Worm (Caenorhabditis elegans) whole organism, young adult: ENCODE results near the gene C29E4.17.

Experiments used
- B0019.2 ChIP-seq: fragments of 200-800 bp; sonication (Bioruptor generic); conservative IDR thresholded peaks from 2 replicates; pipeline ENCODE4 v1.3.6; 2022; ENCODE audit warnings: missing genetic modification reagents, missing genetic modification characterization, missing compliant biosample characterization
- F23B12.7 ChIP-seq: sonication (generic microtip); optimal IDR thresholded peaks from 2 replicates; lab custom pipeline; 2017; ENCODE audit warnings: missing genetic modification characterization, mild to moderate bottlenecking, missing compliant biosample characterization, antibody characterized with exemption, moderate library complexity; ENCODE audit not compliant: insufficient read depth
- F33H1.4 ChIP-seq: fragments of 200-800 bp; sonication (Bioruptor generic); IDR thresholded peaks from 2 replicates; pipeline ENCODE4 v1.3.6; 2022; ENCODE audit warnings: missing genetic modification reagents, missing genetic modification characterization, missing compliant biosample characterization
- F52B5.7 ChIP-seq: sonication (generic microtip); optimal IDR thresholded peaks from 2 replicates; lab custom pipeline; 2016; ENCODE audit warnings: mild to moderate bottlenecking, missing genetic modification characterization, missing compliant biosample characterization
- F57A8.1 ChIP-seq: fragments of 200-800 bp; sonication (Bioruptor generic); optimal IDR thresholded peaks from 2 replicates; lab custom pipeline; 2018; ENCODE audit warnings: mild to moderate bottlenecking, missing genetic modification characterization, moderate library complexity, missing compliant biosample characterization
- K11D2.4 ChIP-seq: fragments of 200-800 bp; sonication (Bioruptor generic); IDR thresholded peaks from 2 replicates; pipeline ENCODE4 v1.3.6; 2022; ENCODE audit warnings: missing genetic modification reagents, missing genetic modification characterization, missing compliant biosample characterization
- T07F8.4 ChIP-seq: sonication (generic microtip); optimal IDR thresholded peaks from 2 replicates; lab custom pipeline; 2016; ENCODE audit warnings: mild to moderate bottlenecking, missing genetic modification characterization, moderate library complexity, missing compliant biosample characterization
- Y53F4B.3 ChIP-seq: fragments of 200-800 bp; sonication (Bioruptor generic); IDR thresholded peaks from 2 replicates; pipeline ENCODE4 v1.3.6; 2022; ENCODE audit warnings: missing genetic modification reagents, missing genetic modification characterization, missing compliant biosample characterization
- Y56A3A.18 ChIP-seq: fragments of 200-800 bp; sonication (Bioruptor generic); IDR thresholded peaks from 2 replicates; pipeline ENCODE4 v1.3.6; 2022; ENCODE audit warnings: missing genetic modification reagents, missing genetic modification characterization, missing compliant biosample characterization
- Y95B8A.8 ChIP-seq: fragments of 200-800 bp; sonication (Bioruptor generic); IDR thresholded peaks from 2 replicates; pipeline ENCODE4 v1.3.6; 2022; ENCODE audit warnings: missing genetic modification reagents, missing genetic modification characterization, missing compliant biosample characterization
- aptf-2 ChIP-seq: fragments of 200-800 bp; sonication (Bioruptor generic); conservative IDR thresholded peaks from 2 replicates; pipeline ENCODE4 v1.3.6; 2022; ENCODE audit warnings: missing genetic modification reagents, missing genetic modification characterization, missing compliant biosample characterization
- cebp-2 ChIP-seq: fragments of 200-800 bp; sonication (Bioruptor generic); IDR thresholded peaks from 2 replicates; pipeline ENCODE4 v1.3.6; 2022; ENCODE audit warnings: missing genetic modification characterization, missing compliant biosample characterization
- dox-1 ChIP-seq: fragments of 200-800 bp; sonication (Bioruptor generic); IDR thresholded peaks from 2 replicates; pipeline ENCODE4 v1.3.6; 2022; ENCODE audit warnings: missing genetic modification reagents, missing genetic modification characterization, missing compliant biosample characterization
- efl-1 ChIP-seq: fragments of 150-350 bp; optimal IDR thresholded peaks from 2 replicates; lab custom pipeline; 2014; ENCODE audit warnings: missing biosample characterization, missing genetic modification reagents, missing genetic modification characterization
- egl-18 ChIP-seq: fragments of 200-800 bp; sonication (Bioruptor generic); IDR thresholded peaks from 2 replicates; pipeline ENCODE4 v1.3.6; 2022; ENCODE audit warnings: missing genetic modification reagents, missing genetic modification characterization, missing compliant biosample characterization
- egl-44 ChIP-seq: fragments of 200-800 bp; sonication (Bioruptor generic); IDR thresholded peaks from 2 replicates; pipeline ENCODE4 v1.3.6; 2022; ENCODE audit warnings: missing genetic modification reagents, missing genetic modification characterization, missing compliant biosample characterization
- egrh-3 ChIP-seq: fragments of 200-800 bp; sonication (Bioruptor generic); IDR thresholded peaks from 2 replicates; pipeline ENCODE4 v1.3.6; 2022; ENCODE audit warnings: missing genetic modification reagents, missing genetic modification characterization, missing compliant biosample characterization
- ekl-4 ChIP-seq: fragments of 200-800 bp; sonication (Bioruptor generic); IDR thresholded peaks from 2 replicates; pipeline ENCODE4 v1.3.6; 2022; ENCODE audit warnings: missing genetic modification reagents, missing genetic modification characterization, missing compliant biosample characterization
- him-1 ChIP-seq: sonication (generic microtip); optimal IDR thresholded peaks from 2 replicates; lab custom pipeline; 2016; ENCODE audit warnings: missing genotype, missing genetic modification reagents, missing genetic modification characterization, missing compliant biosample characterization
- hmg-1.2 ChIP-seq: fragments of 200-800 bp; sonication (Bioruptor generic); IDR thresholded peaks from 2 replicates; pipeline ENCODE4 v1.3.6; 2022; ENCODE audit warnings: missing genetic modification reagents, missing genetic modification characterization, missing compliant biosample characterization
- lin-26 ChIP-seq: fragments of 200-800 bp; sonication (Bioruptor generic); IDR thresholded peaks from 2 replicates; pipeline ENCODE4 v1.3.6; 2022; ENCODE audit warnings: missing genetic modification reagents, missing genetic modification characterization, missing compliant biosample characterization
- lin-40 ChIP-seq: sonication (generic microtip); optimal IDR thresholded peaks from 2 replicates; lab custom pipeline; 2016; ENCODE audit warnings: missing genetic modification characterization, mild to moderate bottlenecking, missing compliant biosample characterization, missing genotype, missing genetic modification reagents
- lir-1 ChIP-seq: fragments of 200-800 bp; sonication (Bioruptor generic); conservative IDR thresholded peaks from 2 replicates; pipeline ENCODE4 v1.3.6; 2022; ENCODE audit warnings: missing genetic modification reagents, missing genetic modification characterization, missing compliant biosample characterization
- madf-8 ChIP-seq: fragments of 200-800 bp; sonication (Bioruptor generic); conservative IDR thresholded peaks from 2 replicates; pipeline ENCODE4 v1.3.6; 2022; ENCODE audit warnings: missing genetic modification reagents, missing genetic modification characterization, missing compliant biosample characterization
- mcd-1 ChIP-seq: fragments of 200-800 bp; sonication (Bioruptor generic); IDR thresholded peaks from 2 replicates; pipeline ENCODE4 v1.3.6; 2022; ENCODE audit warnings: missing genetic modification reagents, missing genetic modification characterization, missing compliant biosample characterization
- nfya-2 ChIP-seq: fragments of 200-800 bp; sonication (Bioruptor generic); IDR thresholded peaks from 2 replicates; pipeline ENCODE4 v1.3.6; 2022; ENCODE audit warnings: missing genetic modification reagents, missing genetic modification characterization, missing compliant biosample characterization
- nhr-120 ChIP-seq: fragments of 200-800 bp; sonication (Bioruptor generic); IDR thresholded peaks from 2 replicates; pipeline ENCODE4 v1.3.6; 2022; ENCODE audit warnings: missing genetic modification characterization, missing compliant biosample characterization
- nhr-179 ChIP-seq: sonication (generic microtip); optimal IDR thresholded peaks from 2 replicates; lab custom pipeline; 2016; ENCODE audit warnings: mild to moderate bottlenecking, missing genetic modification characterization, missing compliant biosample characterization
- rpc-1 ChIP-seq, 2 experiments: fragments of 150-350 bp in 1 of 2; sonication (generic microtip) in 1 of 2; optimal IDR thresholded peaks; 2 replicates each; lab custom pipeline; 2014 to 2018; ENCODE audit warnings: missing biosample characterization in 1 of 2, missing genetic modification characterization in 1 of 2, missing genetic modification reagents in 1 of 2, missing genotype in 1 of 2
- sdz-38 ChIP-seq: sonication (generic microtip); optimal IDR thresholded peaks from 2 replicates; lab custom pipeline; 2016; ENCODE audit warnings: missing genotype, missing genetic modification characterization, missing compliant biosample characterization
- sea-2 ChIP-seq: fragments of 200-800 bp; sonication (Bioruptor generic); IDR thresholded peaks from 2 replicates; pipeline ENCODE4 v1.3.6; 2022; ENCODE audit warnings: missing genetic modification characterization, missing compliant biosample characterization
- snpc-1.1 ChIP-seq: sonication (generic microtip); optimal IDR thresholded peaks from 2 replicates; lab custom pipeline; 2017; ENCODE audit warnings: missing genetic modification characterization, mild to moderate bottlenecking, missing compliant biosample characterization, antibody characterized with exemption, moderate library complexity, missing genotype, missing genetic modification reagents; ENCODE audit not compliant: insufficient read depth
- somi-1 ChIP-seq: fragments of 200-800 bp; sonication (Bioruptor generic); optimal IDR thresholded peaks from 2 replicates; lab custom pipeline; 2018; ENCODE audit warnings: mild to moderate bottlenecking, missing genetic modification characterization, missing compliant biosample characterization
- sptf-2 ChIP-seq: fragments of 200-800 bp; sonication (Bioruptor generic); optimal IDR thresholded peaks from 2 replicates; lab custom pipeline; 2018; ENCODE audit warnings: mild to moderate bottlenecking, missing genetic modification characterization, missing compliant biosample characterization
- unc-62 ChIP-seq: fragments of 150-350 bp; optimal IDR thresholded peaks from 2 replicates; lab custom pipeline; 2014; ENCODE audit warnings: missing biosample characterization, missing genetic modification reagents, missing genetic modification characterization
- ztf-3 ChIP-seq: fragments of 200-800 bp; sonication (Bioruptor generic); optimal IDR thresholded peaks from 2 replicates; lab custom pipeline; 2018; ENCODE audit warnings: mild to moderate bottlenecking, missing genetic modification characterization, missing compliant biosample characterization

Gene C29E4.17

ce11 chrIII:7922207-7922606 is at the start of gene C29E4.17:
Gene C29E4.17, plus strand, starts transcription at chrIII:7922507.
- TF ChIP-seq lin-40 (tag; lab: Kevin White, UChicago) (no peak), him-1 (no peak), mcd-1 (GFP tag; lab: Robert Waterston, UW) (no peak), F52B5.7 (tag; lab: Kevin White, UChicago) (no peak), nhr-179 (tag; lab: Kevin White, UChicago) (no peak), nhr-120 (GFP tag; lab: Robert Waterston, UW) (no peak), sdz-38 (tag; lab: Kevin White, UChicago) (no peak), egrh-3 (GFP tag; lab: Robert Waterston, UW) (no peak), snpc-1.1 (tag; lab: Kevin White, UChicago) (no peak), F57A8.1 (GFP tag; lab: Kevin White, UChicago) (no peak), hmg-1.2 (GFP tag; lab: Robert Waterston, UW) (no peak)

- no peak for TF ChIP-seq ztf-3 (GFP tag; lab: Kevin White, UChicago)
- no peak for TF ChIP-seq egl-18 (GFP tag; lab: Robert Waterston, UW)
- TF ChIP-seq somi-1 (GFP tag; lab: Kevin White, UChicago): peak; percentile 5
- peak; percentile 34; the same call in 1 of the 2 replicates for TF ChIP-seq lin-26 (GFP tag; lab: Robert Waterston, UW)
- TF ChIP-seq nfya-2: no peak
- no peak for TF ChIP-seq F23B12.7 (tag; lab: Kevin White, UChicago)
- no peak for TF ChIP-seq T07F8.4 (tag; lab: Kevin White, UChicago)
- peak; percentile 31 for TF ChIP-seq lin-40 (tag; lab: Kevin White, UChicago)
- TF ChIP-seq lir-1 (GFP tag; lab: Robert Waterston, UW): no peak
- TF ChIP-seq rpc-1 (optimal IDR thresholded peaks at IDR 0.05; lab: Kevin White, UChicago): no peak
- TF ChIP-seq rpc-1 (tag; optimal IDR thresholded peaks at IDR 0.05; lab: Kevin White, UChicago): no peak
- TF ChIP-seq Y95B8A.8 (GFP tag; lab: Robert Waterston, UW): no peak
Measured at ce11 chrIII:7872776-7873175, 49.5 kb upstream of the C29E4.17 start.

- TF ChIP-seq madf-8 (GFP tag; lab: Robert Waterston, UW): no peak
- no peak for TF ChIP-seq B0019.2 (GFP tag; lab: Robert Waterston, UW)
- no peak for TF ChIP-seq nhr-179 (tag; lab: Kevin White, UChicago)
- no peak for TF ChIP-seq aptf-2 (GFP tag; lab: Robert Waterston, UW)
- TF ChIP-seq F33H1.4 (GFP tag; lab: Robert Waterston, UW): no peak
- TF ChIP-seq Y56A3A.18 (GFP tag; lab: Robert Waterston, UW): no peak
- TF ChIP-seq cebp-2: no peak
- no peak for TF ChIP-seq unc-62
- TF ChIP-seq sptf-2 (GFP tag; lab: Kevin White, UChicago): no peak
- no peak for TF ChIP-seq Y95B8A.8 (GFP tag; lab: Robert Waterston, UW)
Measured at ce11 chrIII:7873481-7873880, 48.8 kb upstream of the C29E4.17 start, which contains the start of gene tyr-1. Gene tyr-1, plus strand, starts transcription at chrIII:7873781.

- no peak for TF ChIP-seq ekl-4 (GFP tag; lab: Robert Waterston, UW)
- no peak for TF ChIP-seq lin-40 (tag; lab: Kevin White, UChicago)
- TF ChIP-seq efl-1 (GFP tag; lab: Kevin White, UChicago): no peak
Measured at ce11 chrIII:7877090-7877489, 45.2 kb upstream of the C29E4.17 start.

ce11 chrIII:7878852-7879329 is 43.4 kb upstream of the C29E4.17 start, which contains the start of gene sup-18:
Gene sup-18, minus strand, starts transcription at chrIII:7878902.
- TF ChIP-seq dox-1 (GFP tag; lab: Robert Waterston, UW) (no peak), somi-1 (GFP tag; lab: Kevin White, UChicago) (no peak), lin-40 (tag; lab: Kevin White, UChicago) (no peak), sptf-2 (GFP tag; lab: Kevin White, UChicago) (no peak), Y53F4B.3 (GFP tag; lab: Robert Waterston, UW) (no peak), snpc-1.1 (tag; lab: Kevin White, UChicago) (no peak), K11D2.4 (GFP tag; lab: Robert Waterston, UW) (no peak), sea-2 (GFP tag; lab: Robert Waterston, UW) (no peak), egl-18 (GFP tag; lab: Robert Waterston, UW) (no peak), him-1 (no peak), nfya-2 (no peak), egl-44 (GFP tag; lab: Robert Waterston, UW) (no peak)
